Worm (Caenorhabditis elegans): Measurements from ENCODE around the gene K09E3.2.

DNA sequence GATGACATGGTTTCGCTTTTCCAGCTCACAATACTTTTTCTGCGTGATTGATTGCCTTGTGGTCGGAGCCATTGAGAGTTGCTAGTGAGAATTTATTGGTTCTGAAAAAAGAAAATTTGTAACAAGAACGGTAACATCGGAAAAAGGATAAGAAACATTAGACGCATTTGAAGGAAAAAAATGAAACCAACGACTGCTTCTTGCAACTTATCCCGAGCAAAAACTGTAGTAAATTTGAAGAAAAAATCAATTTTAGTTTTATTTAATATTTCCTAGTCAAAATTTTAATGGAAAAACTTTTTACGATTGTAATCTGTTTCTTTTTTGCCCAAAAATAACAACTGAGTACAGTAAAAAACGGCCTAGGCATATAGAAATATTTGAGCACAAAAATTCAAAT is 9.8 kb upstream of the K09E3.2 start, which contains the start of gene lido-4:
- TF ChIP-seq hmg-4 (GFP tag; optimal IDR thresholded peaks at IDR 0.05) (no peak), ets-7 (tag; optimal IDR thresholded peaks at IDR 0.05) (no peak), sea-1 (GFP tag; conservative IDR thresholded peaks at IDR 0.05) (no peak), hmbx-1 (tag; optimal IDR thresholded peaks at IDR 0.05) (no peak), ama-1 (optimal IDR thresholded peaks at IDR 0.05) (no peak), scrt-1 (GFP tag; IDR thresholded peaks at IDR 0.05) (no peak), ceh-13 (GFP tag; optimal IDR thresholded peaks at IDR 0.05) (no peak), flt-1 (GFP tag; IDR thresholded peaks at IDR 0.05) (no peak), F13C5.2 (tag; optimal IDR thresholded peaks at IDR 0.05) (no peak), B0310.2 (tag; optimal IDR thresholded peaks at IDR 0.05) (no peak), tbx-37 (GFP tag; conservative IDR thresholded peaks at IDR 0.05) (no peak), tbx-11 (GFP tag; IDR thresholded peaks at IDR 0.05) (no peak)
